Fruit fly (Drosophila melanogaster) Kc167 (cell line): ENCODE data around the gene CG43273.

Experiments used
- Myc ChIP-seq: fragments of >200 bp; optimal IDR thresholded peaks from 2 replicates; lab custom pipeline; 2017; ENCODE audit warnings: missing external identifiers
- h ChIP-seq: fragments of >200 bp; optimal IDR thresholded peaks from 3 replicates; lab custom pipeline; 2018; ENCODE audit warnings: missing external identifiers
- psq ChIP-seq: fragments of >200 bp; optimal IDR thresholded peaks from 2 replicates; lab custom pipeline; 2017; ENCODE audit warnings: missing external identifiers
- ttk ChIP-seq: sonication (Bioruptor generic); optimal IDR thresholded peaks from 2 replicates; lab custom pipeline; 2017; ENCODE audit warnings: missing external identifiers

- TF ChIP-seq psq (lab: Kevin White, UChicago) (no peak), ttk (lab: Kevin White, UChicago) (no peak), h (lab: Kevin White, UChicago) (no peak), Myc (lab: Kevin White, UChicago) (no peak)
Measured at dm6 chr3R:24870389-24871048, 40.4 kb downstream of the CG43273 start, which contains the start of gene CycB3.
